Worm (Caenorhabditis elegans) whole organism, L4 larva: ENCODE results near the gene ver-1.

Experiments
- T26A8.4 ChIP-seq: fragments of 200-800 bp; sonication (Bioruptor generic); IDR thresholded peaks from 2 replicates; pipeline ENCODE4 v1.3.6; 2022; ENCODE audit warnings: missing genetic modification characterization, missing compliant biosample characterization
- aly-2 ChIP-seq: sonication (generic microtip); optimal IDR thresholded peaks from 2 replicates; lab custom pipeline; 2018; ENCODE audit warnings: missing biosample characterization, missing genetic modification characterization
- ama-1 ChIP-seq: fragments of 150-350 bp; optimal IDR thresholded peaks from 2 replicates; lab custom pipeline; 2014; ENCODE audit warnings: inconsistent platforms, mixed read lengths
- ceh-62 ChIP-seq: sonication (generic microtip); optimal IDR thresholded peaks from 2 replicates; lab custom pipeline; 2017; ENCODE audit warnings: missing biosample characterization, missing genetic modification characterization
- daf-12 ChIP-seq: fragments of 150-350 bp; optimal IDR thresholded peaks from 2 replicates; lab custom pipeline; 2014; ENCODE audit warnings: missing biosample characterization, missing genetic modification reagents, missing genetic modification characterization
- fos-1 ChIP-seq: fragments of 150-350 bp; optimal IDR thresholded peaks from 2 replicates; lab custom pipeline; 2014; ENCODE audit warnings: missing biosample characterization, missing genetic modification characterization
- lin-13 ChIP-seq: fragments of 150-350 bp; optimal IDR thresholded peaks from 2 replicates; lab custom pipeline; 2014; ENCODE audit warnings: missing biosample characterization, missing genetic modification reagents, missing genetic modification characterization
- mdl-1 ChIP-seq, 2 experiments: fragments of 150-350 bp in 1 of 2; sonication (generic microtip) in 1 of 2; optimal IDR thresholded peaks; 2 replicates each; lab custom pipeline; 2014 to 2017; ENCODE audit warnings: missing biosample characterization in 2 of 2, missing genetic modification characterization in 2 of 2
- nhr-11 ChIP-seq: fragments of 150-350 bp; optimal IDR thresholded peaks from 2 replicates; lab custom pipeline; 2014; ENCODE audit warnings: missing biosample characterization, missing genetic modification characterization
- nhr-48 ChIP-seq: sonication (generic microtip); optimal IDR thresholded peaks from 2 replicates; lab custom pipeline; 2016; ENCODE audit warnings: mild to moderate bottlenecking, missing genetic modification characterization, missing compliant biosample characterization
- nhr-77 ChIP-seq: fragments of 150-350 bp; optimal IDR thresholded peaks from 2 replicates; lab custom pipeline; 2014; ENCODE audit warnings: missing biosample characterization, missing genetic modification characterization
- snpc-4 ChIP-seq: fragments of 150-350 bp; optimal IDR thresholded peaks from 2 replicates; lab custom pipeline; 2014; ENCODE audit warnings: missing biosample characterization, missing genetic modification characterization
- unc-62 ChIP-seq, 3 experiments: fragments of 150-350 bp in 1 of 3; sonication (generic microtip); optimal IDR thresholded peaks in 2 of 3; peaks in 1 of 3; 1 replicate in 1 of 3; 2 replicates in 2 of 3; lab custom pipeline; 2014 to 2017; ENCODE audit warnings: missing biosample characterization in 3 of 3, missing genetic modification characterization in 3 of 3, missing genetic modification reagents in 3 of 3, missing genotype in 1 of 3

DNA sequence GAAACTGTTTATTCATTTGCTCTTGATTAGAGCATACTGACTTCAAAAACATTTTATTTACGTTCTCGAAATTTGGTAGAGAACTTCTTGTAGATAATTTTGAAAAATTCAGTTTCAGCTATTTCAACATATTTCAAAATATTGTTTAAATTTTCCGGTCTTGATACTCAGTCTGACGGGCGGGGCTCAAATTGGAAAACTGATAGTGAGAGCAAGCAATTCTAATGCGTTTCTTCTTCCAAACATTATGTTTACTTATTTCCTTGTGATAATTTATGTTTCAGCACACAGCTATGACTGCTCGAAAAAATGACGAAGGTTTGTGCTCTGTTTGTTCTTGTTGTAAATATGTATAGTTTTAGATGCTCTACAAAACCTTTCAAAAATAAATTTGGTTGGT is 36.4 kb upstream of the ver-1 start, which contains the start of gene pals-24:
- TF ChIP-seq nhr-77 (tag; lab: Kevin White, UChicago), result no peak
- TF ChIP-seq nhr-11 (tag; lab: Kevin White, UChicago), result no peak
- no peak for TF ChIP-seq ama-1
- TF ChIP-seq mdl-1 (tag; optimal IDR thresholded peaks at IDR 0.05; lab: Kevin White, UChicago), result no peak
- no peak for TF ChIP-seq daf-12 (tag; lab: Kevin White, UChicago)
- no peak for TF ChIP-seq aly-2 (tag; lab: Kevin White, UChicago)
- no peak for TF ChIP-seq snpc-4 (tag; lab: Kevin White, UChicago)
- no peak for TF ChIP-seq ceh-62 (tag; lab: Kevin White, UChicago)
- no peak for TF ChIP-seq unc-62 (GFP tag; optimal IDR thresholded peaks at IDR 0.05 in 1 of 2; lab: Kevin White, UChicago)
- TF ChIP-seq unc-62 (tag; optimal IDR thresholded peaks at IDR 0.05; lab: Kevin White, UChicago), result no peak
- no peak for TF ChIP-seq lin-13
- TF ChIP-seq fos-1, result no peak
- no peak for TF ChIP-seq T26A8.4 (GFP tag; lab: Robert Waterston, UW)
- no peak for TF ChIP-seq nhr-48 (tag; lab: Kevin White, UChicago)
